Worm (Caenorhabditis elegans) whole organism, early embryonic: Measurements from ENCODE around the gene phy-3.

Source experiments
- B0310.2 ChIP-seq: sonication (generic microtip); optimal IDR thresholded peaks from 2 replicates; lab custom pipeline; 2016; ENCODE audit warnings: mild to moderate bottlenecking, missing genetic modification characterization, missing compliant biosample characterization
- F13C5.2 ChIP-seq: sonication (generic microtip); optimal IDR thresholded peaks from 2 replicates; lab custom pipeline; 2017; ENCODE audit warnings: mild to moderate bottlenecking, missing genetic modification characterization, inconsistent platforms, missing compliant biosample characterization
- aly-1 ChIP-seq: sonication (generic microtip); optimal IDR thresholded peaks from 2 replicates; lab custom pipeline; 2016; ENCODE audit warnings: missing genetic modification characterization, missing compliant biosample characterization
- ama-1 ChIP-seq: fragments of 150-350 bp; optimal IDR thresholded peaks from 2 replicates; lab custom pipeline; 2014
- ceh-13 ChIP-seq: fragments of 200-800 bp; sonication (Bioruptor generic); optimal IDR thresholded peaks from 2 replicates; lab custom pipeline; 2018; ENCODE audit warnings: mild to moderate bottlenecking, missing genetic modification characterization, missing compliant biosample characterization
- ceh-36 ChIP-seq: sonication (generic microtip); optimal IDR thresholded peaks from 2 replicates; lab custom pipeline; 2016; ENCODE audit warnings: missing genetic modification characterization, inconsistent platforms, missing compliant biosample characterization
- ets-7 ChIP-seq: sonication (generic microtip); optimal IDR thresholded peaks from 2 replicates; lab custom pipeline; 2016; ENCODE audit warnings: missing genotype, missing genetic modification characterization, missing compliant biosample characterization
- flt-1 ChIP-seq: fragments of 200-800 bp; sonication (Bioruptor generic); IDR thresholded peaks from 2 replicates; pipeline ENCODE4 v1.3.6; 2022; ENCODE audit warnings: missing genetic modification characterization, missing compliant biosample characterization
- hmbx-1 ChIP-seq: sonication (generic microtip); optimal IDR thresholded peaks from 2 replicates; lab custom pipeline; 2016; ENCODE audit warnings: mild to moderate bottlenecking, missing genetic modification characterization, missing compliant biosample characterization
- hmg-4 ChIP-seq: fragments of 200-800 bp; sonication (Bioruptor generic); optimal IDR thresholded peaks from 2 replicates; lab custom pipeline; 2018; ENCODE audit warnings: mild to moderate bottlenecking, missing genetic modification characterization, missing compliant biosample characterization
- hnd-1 ChIP-seq: sonication (generic microtip); optimal IDR thresholded peaks from 2 replicates; lab custom pipeline; 2016; ENCODE audit warnings: missing genetic modification characterization, missing compliant biosample characterization
- pes-1 ChIP-seq: fragments of 200-800 bp; sonication (Bioruptor generic); IDR thresholded peaks from 2 replicates; pipeline ENCODE4 v1.3.6; 2022; ENCODE audit warnings: missing genetic modification reagents, missing genetic modification characterization, missing compliant biosample characterization
- scrt-1 ChIP-seq: fragments of 200-800 bp; sonication (Bioruptor generic); IDR thresholded peaks from 2 replicates; pipeline ENCODE4 v1.3.6; 2022; ENCODE audit warnings: missing genetic modification characterization, missing compliant biosample characterization
- sea-1 ChIP-seq: fragments of 200-800 bp; sonication (Bioruptor generic); conservative IDR thresholded peaks from 2 replicates; pipeline ENCODE4 v1.3.6; 2022; ENCODE audit warnings: missing genetic modification characterization, missing compliant biosample characterization
- tbx-11 ChIP-seq: fragments of 200-800 bp; sonication (Bioruptor generic); IDR thresholded peaks from 2 replicates; pipeline ENCODE4 v1.3.6; 2022; ENCODE audit warnings: missing genetic modification characterization, missing compliant biosample characterization
- tbx-37 ChIP-seq: fragments of 200-800 bp; sonication (Bioruptor generic); conservative IDR thresholded peaks from 2 replicates; pipeline ENCODE4 v1.3.6; 2022; ENCODE audit warnings: missing genetic modification reagents, missing genetic modification characterization, missing compliant biosample characterization
- tra-4 ChIP-seq: sonication (generic microtip); optimal IDR thresholded peaks from 2 replicates; lab custom pipeline; 2017; ENCODE audit warnings: missing genetic modification characterization, missing compliant biosample characterization

The phy-3 gene

ce11 chrV:16802572-16802971 is 30.4 kb upstream of the phy-3 start, which contains the start of gene cand-1:
Gene cand-1, plus strand, starts transcription at chrV:16802872.
- TF ChIP-seq tra-4 (tag; lab: Kevin White, UChicago), result no peak
- TF ChIP-seq ceh-13 (GFP tag; lab: Kevin White, UChicago), result no peak
- TF ChIP-seq ets-7 (tag; lab: Kevin White, UChicago), result no peak
- no peak for TF ChIP-seq tbx-11 (GFP tag; lab: Robert Waterston, UW)

DNA sequence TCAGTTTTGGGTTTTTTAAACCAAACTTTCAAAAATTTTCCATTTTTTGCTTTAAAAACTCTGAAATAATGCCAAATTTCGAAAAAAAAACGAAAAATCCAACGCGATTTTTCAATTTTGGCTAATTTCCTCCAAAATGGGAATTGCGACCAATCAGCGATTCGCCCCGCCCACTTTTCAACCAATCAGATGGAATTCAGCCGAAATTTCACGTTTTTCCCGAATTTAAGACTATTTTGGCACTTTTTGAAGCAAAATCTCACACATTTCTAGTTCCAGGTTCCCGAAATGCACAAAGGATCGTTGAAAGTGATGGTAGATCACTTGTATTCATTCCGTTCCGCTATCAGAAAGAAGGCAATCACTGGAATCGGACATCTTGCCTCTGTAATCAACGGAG is 28.2 kb upstream of the phy-3 start:
- TF ChIP-seq flt-1 (no peak), hnd-1 (tag; lab: Kevin White, UChicago) (no peak), ets-7 (tag; lab: Kevin White, UChicago) (no peak), B0310.2 (tag; lab: Kevin White, UChicago) (no peak), tbx-37 (GFP tag; lab: Robert Waterston, UW) (no peak), tra-4 (tag; lab: Kevin White, UChicago) (no peak), sea-1 (GFP tag; lab: Robert Waterston, UW) (no peak), F13C5.2 (tag; lab: Kevin White, UChicago) (no peak), pes-1 (GFP tag; lab: Robert Waterston, UW) (no peak), aly-1 (tag; lab: Kevin White, UChicago) (no peak), ama-1 (no peak), hmbx-1 (tag; lab: Kevin White, UChicago) (no peak), hmg-4 (no peak), scrt-1 (no peak), tbx-11 (GFP tag; lab: Robert Waterston, UW) (no peak), ceh-36 (tag; lab: Kevin White, UChicago) (no peak), ceh-13 (GFP tag; lab: Kevin White, UChicago) (no peak)

ce11 chrV:16808168-16808567 is 24.8 kb upstream of the phy-3 start:
- no peak for TF ChIP-seq ama-1
- no peak for TF ChIP-seq hnd-1 (tag; lab: Kevin White, UChicago)
- TF ChIP-seq hmbx-1 (tag; lab: Kevin White, UChicago), result no peak

- TF ChIP-seq aly-1 (tag; lab: Kevin White, UChicago) (no peak), scrt-1 (no peak)
Measured at ce11 chrV:16811841-16812240, 21.1 kb upstream of the phy-3 start.

DNA sequence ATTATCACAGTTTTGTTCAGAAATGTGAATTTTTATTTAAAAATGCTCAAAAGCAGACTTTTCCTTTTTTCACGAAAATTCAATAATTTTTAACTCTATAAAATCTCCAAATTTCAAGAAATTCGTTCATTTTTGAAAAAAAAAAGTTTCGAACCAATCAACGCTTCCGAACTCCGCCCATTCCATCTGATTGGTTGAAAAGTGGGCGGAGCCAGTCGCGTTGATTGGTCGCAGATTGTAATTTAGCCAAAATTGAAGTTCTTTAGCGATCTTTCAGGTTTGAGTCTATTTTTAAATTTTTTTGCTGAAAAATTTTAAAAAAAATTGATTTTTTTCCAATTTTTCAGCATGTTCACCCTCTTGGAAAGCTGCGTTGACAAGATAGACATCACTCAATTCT is 20.6 kb upstream of the phy-3 start:
- no peak for TF ChIP-seq tbx-11 (GFP tag; lab: Robert Waterston, UW)
- TF ChIP-seq ceh-13 (GFP tag; lab: Kevin White, UChicago), result no peak

- no peak for TF ChIP-seq sea-1 (GFP tag; lab: Robert Waterston, UW)
- TF ChIP-seq aly-1 (tag; lab: Kevin White, UChicago), result no peak
- TF ChIP-seq hmg-4, result no peak
- TF ChIP-seq tra-4 (tag; lab: Kevin White, UChicago), result no peak
- no peak for TF ChIP-seq F13C5.2 (tag; lab: Kevin White, UChicago)
- no peak for TF ChIP-seq flt-1
- no peak for TF ChIP-seq pes-1 (GFP tag; lab: Robert Waterston, UW)
- no peak for TF ChIP-seq B0310.2 (tag; lab: Kevin White, UChicago)
- TF ChIP-seq hmbx-1 (tag; lab: Kevin White, UChicago), result no peak
- TF ChIP-seq ceh-13 (GFP tag; lab: Kevin White, UChicago), result no peak
- no peak for TF ChIP-seq ama-1
- no peak for TF ChIP-seq scrt-1
- TF ChIP-seq ets-7 (tag; lab: Kevin White, UChicago), result no peak
- TF ChIP-seq tbx-37 (GFP tag; lab: Robert Waterston, UW), result no peak
- TF ChIP-seq ceh-36 (tag; lab: Kevin White, UChicago), result no peak
Measured at ce11 chrV:16814541-16815207, 18.3 kb upstream of the phy-3 start.

ce11 chrV:16815261-16815660 is 17.7 kb upstream of the phy-3 start, which contains the start of gene T20B3.1:
Gene T20B3.1, plus strand, starts transcription at chrV:16815561.
- TF ChIP-seq flt-1, result no peak
- TF ChIP-seq F13C5.2 (tag; lab: Kevin White, UChicago), result no peak
- TF ChIP-seq sea-1 (GFP tag; lab: Robert Waterston, UW), result no peak
- no peak for TF ChIP-seq scrt-1
- TF ChIP-seq pes-1 (GFP tag; lab: Robert Waterston, UW), result no peak
- no peak for TF ChIP-seq B0310.2 (tag; lab: Kevin White, UChicago)
- TF ChIP-seq ets-7 (tag; lab: Kevin White, UChicago), result no peak
- no peak for TF ChIP-seq ceh-36 (tag; lab: Kevin White, UChicago)
- no peak for TF ChIP-seq hnd-1 (tag; lab: Kevin White, UChicago)
- TF ChIP-seq ama-1, result no peak
- no peak for TF ChIP-seq tbx-37 (GFP tag; lab: Robert Waterston, UW)
- no peak for TF ChIP-seq aly-1 (tag; lab: Kevin White, UChicago)
- TF ChIP-seq tbx-11 (GFP tag; lab: Robert Waterston, UW), result no peak
- no peak for TF ChIP-seq hmbx-1 (tag; lab: Kevin White, UChicago)
- no peak for TF ChIP-seq tra-4 (tag; lab: Kevin White, UChicago)
- no peak for TF ChIP-seq ceh-13 (GFP tag; lab: Kevin White, UChicago)
- TF ChIP-seq hmg-4, result no peak

- TF ChIP-seq ama-1 (no peak), ets-7 (tag; lab: Kevin White, UChicago) (no peak), pes-1 (GFP tag; lab: Robert Waterston, UW) (no peak), aly-1 (tag; lab: Kevin White, UChicago) (no peak), hmbx-1 (tag; lab: Kevin White, UChicago) (no peak), tbx-11 (GFP tag; lab: Robert Waterston, UW) (no peak), sea-1 (GFP tag; lab: Robert Waterston, UW) (no peak), tra-4 (tag; lab: Kevin White, UChicago) (no peak), flt-1 (no peak), F13C5.2 (tag; lab: Kevin White, UChicago) (no peak)
Measured at ce11 chrV:16816707-16817106, 16.3 kb upstream of the phy-3 start.
